Worm (Caenorhabditis elegans) whole organism, L4 larva: Measurements from ENCODE around the gene col-83.

Experiments used
- F37D6.2 ChIP-seq: sonication (generic microtip); optimal IDR thresholded peaks from 2 replicates; lab custom pipeline; 2016; ENCODE audit warnings: mild to moderate bottlenecking, missing genetic modification characterization, missing compliant biosample characterization
- T20F7.1 ChIP-seq: fragments of 200-800 bp; sonication (Bioruptor generic); optimal IDR thresholded peaks from 2 replicates; lab custom pipeline; 2018; ENCODE audit warnings: mild to moderate bottlenecking, missing genetic modification characterization, missing compliant biosample characterization
- T26A8.4 ChIP-seq: fragments of 200-800 bp; sonication (Bioruptor generic); IDR thresholded peaks from 2 replicates; pipeline ENCODE4 v1.3.6; 2022; ENCODE audit warnings: missing genetic modification characterization, missing compliant biosample characterization
- Y48G9A.11 ChIP-seq: fragments of 200-800 bp; sonication (Bioruptor generic); IDR thresholded peaks from 2 replicates; pipeline ENCODE4 v1.3.6; 2022; ENCODE audit warnings: missing genetic modification reagents, missing genetic modification characterization, missing compliant biosample characterization
- Y75B8A.6 ChIP-seq: fragments of 200-800 bp; sonication (Bioruptor generic); IDR thresholded peaks from 2 replicates; pipeline ENCODE4 v1.3.6; 2022; ENCODE audit warnings: missing genetic modification reagents, missing genetic modification characterization, missing compliant biosample characterization
- aha-1 ChIP-seq: fragments of 150-350 bp; peaks from one replicate; lab custom pipeline; 2014; ENCODE audit warnings: missing biosample characterization, missing genetic modification characterization
- arid-1 ChIP-seq: fragments of 200-800 bp; sonication (Bioruptor generic); conservative IDR thresholded peaks from 2 replicates; pipeline ENCODE4 v1.3.6; 2022; ENCODE audit warnings: missing genetic modification reagents, missing genetic modification characterization, missing compliant biosample characterization
- ceh-20 ChIP-seq: fragments of 200-800 bp; sonication (Bioruptor generic); IDR thresholded peaks from 2 replicates; pipeline ENCODE4 v1.3.6; 2022; ENCODE audit warnings: missing genetic modification reagents, missing genetic modification characterization, missing compliant biosample characterization
- ceh-28 ChIP-seq: fragments of 150-350 bp; optimal IDR thresholded peaks from 2 replicates; lab custom pipeline; 2014; ENCODE audit warnings: missing biosample characterization, missing genetic modification reagents, missing genetic modification characterization
- ctbp-1 ChIP-seq: fragments of 200-800 bp; sonication (Bioruptor generic); IDR thresholded peaks from 2 replicates; pipeline ENCODE4 v1.3.6; 2022; ENCODE audit warnings: missing genetic modification reagents, missing genetic modification characterization, missing compliant biosample characterization
- daf-16 ChIP-seq, 3 experiments: sonication (generic microtip); optimal IDR thresholded peaks; 2 replicates each; lab custom pipeline; 2016 to 2017; ENCODE audit warnings: missing genetic modification characterization in 3 of 3, missing genetic modification reagents in 3 of 3, mild to moderate bottlenecking in 2 of 3, missing compliant biosample characterization in 2 of 3, missing biosample characterization in 1 of 3, moderate library complexity in 1 of 3
- dmd-6 ChIP-seq: fragments of 200-800 bp; sonication (Bioruptor generic); IDR thresholded peaks from 2 replicates; pipeline ENCODE4 v1.3.6; 2022; ENCODE audit warnings: missing genetic modification reagents, missing genetic modification characterization, missing compliant biosample characterization
- dpl-1 ChIP-seq: fragments of 150-350 bp; optimal IDR thresholded peaks from 2 replicates; lab custom pipeline; 2014; ENCODE audit warnings: missing biosample characterization, missing genetic modification reagents, missing genetic modification characterization
- duxl-1 ChIP-seq: sonication (generic microtip); optimal IDR thresholded peaks from 2 replicates; lab custom pipeline; 2016; ENCODE audit warnings: mild to moderate bottlenecking, missing genetic modification characterization, moderate library complexity, missing compliant biosample characterization; ENCODE audit not compliant: poor library complexity
- fkh-10 ChIP-seq: fragments of 150-350 bp; optimal IDR thresholded peaks from 2 replicates; lab custom pipeline; 2014; ENCODE audit warnings: missing biosample characterization, missing genetic modification reagents, missing genetic modification characterization
- hif-1 ChIP-seq, 2 experiments: sonication (generic microtip); optimal IDR thresholded peaks; 2 replicates each; lab custom pipeline; 2016 to 2017; ENCODE audit warnings: missing compliant biosample characterization in 2 of 2, missing genetic modification characterization in 2 of 2, missing genetic modification reagents in 2 of 2, missing genotype in 2 of 2, mild to moderate bottlenecking in 1 of 2
- hlh-30 ChIP-seq: sonication (generic microtip); optimal IDR thresholded peaks from 2 replicates; lab custom pipeline; 2017; ENCODE audit warnings: antibody characterized with exemption, mild to moderate bottlenecking, missing genetic modification characterization, missing compliant biosample characterization; ENCODE audit not compliant: insufficient read depth
- hmg-1.1 ChIP-seq: fragments of 200-800 bp; sonication (Bioruptor generic); IDR thresholded peaks from 2 replicates; pipeline ENCODE4 v1.3.6; 2022; ENCODE audit warnings: missing genetic modification reagents, missing genetic modification characterization, missing compliant biosample characterization
- jun-1 ChIP-seq: fragments of 150-350 bp; optimal IDR thresholded peaks from 2 replicates; lab custom pipeline; 2014; ENCODE audit warnings: missing biosample characterization, missing genetic modification reagents, missing genetic modification characterization
- lim-7 ChIP-seq: fragments of 200-800 bp; sonication (Bioruptor generic); IDR thresholded peaks from 2 replicates; pipeline ENCODE4 v1.3.6; 2022; ENCODE audit warnings: missing genetic modification characterization, missing compliant biosample characterization
- lin-29 ChIP-seq: fragments of 200-800 bp; sonication (Bioruptor generic); IDR thresholded peaks from 2 replicates; pipeline ENCODE4 v1.3.6; 2022; ENCODE audit warnings: missing genetic modification reagents, missing genetic modification characterization, missing compliant biosample characterization
- mdl-1 ChIP-seq, 2 experiments: fragments of 150-350 bp in 1 of 2; sonication (generic microtip) in 1 of 2; optimal IDR thresholded peaks; 2 replicates each; lab custom pipeline; 2014 to 2017; ENCODE audit warnings: missing biosample characterization in 2 of 2, missing genetic modification characterization in 2 of 2
- mep-1 ChIP-seq: fragments of 150-350 bp; sonication (generic microtip); optimal IDR thresholded peaks from 3 replicates; lab custom pipeline; 2014; ENCODE audit warnings: missing biosample characterization, missing genetic modification characterization
- mxl-2 ChIP-seq: fragments of 200-800 bp; sonication (Bioruptor generic); conservative IDR thresholded peaks from 2 replicates; pipeline ENCODE4 v1.3.6; 2022; ENCODE audit warnings: missing genetic modification reagents, missing genetic modification characterization, missing compliant biosample characterization
- nhr-102 ChIP-seq: sonication (generic microtip); optimal IDR thresholded peaks from 2 replicates; lab custom pipeline; 2016; ENCODE audit warnings: mild to moderate bottlenecking, missing genetic modification characterization, moderate library complexity, missing compliant biosample characterization
- nhr-111 ChIP-seq: fragments of 200-800 bp; sonication (Bioruptor generic); optimal IDR thresholded peaks from 2 replicates; lab custom pipeline; 2018; ENCODE audit warnings: mild to moderate bottlenecking, missing genetic modification characterization, missing compliant biosample characterization
- nhr-28 ChIP-seq: fragments of 150-350 bp; optimal IDR thresholded peaks from 2 replicates; lab custom pipeline; 2014; ENCODE audit warnings: missing biosample characterization, missing genetic modification characterization
- nhr-48 ChIP-seq: sonication (generic microtip); optimal IDR thresholded peaks from 2 replicates; lab custom pipeline; 2016; ENCODE audit warnings: mild to moderate bottlenecking, missing genetic modification characterization, missing compliant biosample characterization
- nhr-6 ChIP-seq: fragments of 150-350 bp; optimal IDR thresholded peaks from 2 replicates; lab custom pipeline; 2014; ENCODE audit warnings: missing biosample characterization, missing genetic modification characterization
- nhr-77 ChIP-seq: fragments of 150-350 bp; optimal IDR thresholded peaks from 2 replicates; lab custom pipeline; 2014; ENCODE audit warnings: missing biosample characterization, missing genetic modification characterization
- pha-4 ChIP-seq, 2 experiments: fragments of 150-350 bp in 1 of 2; fragments of 200-800 bp in 1 of 2; sonication (Bioruptor generic) in 1 of 2; IDR thresholded peaks in 1 of 2; optimal IDR thresholded peaks in 1 of 2; 2 replicates each; pipeline versions ENCODE4 v1.3.6 to Lab custom; 2014 to 2022; ENCODE audit warnings: missing genetic modification characterization in 2 of 2, missing genetic modification reagents in 2 of 2, missing biosample characterization in 1 of 2, missing compliant biosample characterization in 1 of 2
- set-16 ChIP-seq: fragments of 200-800 bp; sonication (Bioruptor generic); IDR thresholded peaks from 2 replicates; pipeline ENCODE4 v1.3.6; 2022; ENCODE audit warnings: missing genetic modification reagents, missing genetic modification characterization, missing compliant biosample characterization
- snpc-4 ChIP-seq: fragments of 150-350 bp; optimal IDR thresholded peaks from 2 replicates; lab custom pipeline; 2014; ENCODE audit warnings: missing biosample characterization, missing genetic modification characterization
- spr-1 ChIP-seq: sonication (generic microtip); optimal IDR thresholded peaks from 2 replicates; lab custom pipeline; 2016; ENCODE audit warnings: mild to moderate bottlenecking, missing genetic modification characterization, missing compliant biosample characterization
- tra-1 ChIP-seq: fragments of 200-800 bp; sonication (Bioruptor generic); IDR thresholded peaks from 2 replicates; pipeline ENCODE4 v1.3.6; 2022; ENCODE audit warnings: missing genetic modification reagents, missing genetic modification characterization, missing compliant biosample characterization
- unc-39 ChIP-seq: sonication (generic microtip); optimal IDR thresholded peaks from 2 replicates; lab custom pipeline; 2017; ENCODE audit warnings: missing biosample characterization, missing genetic modification characterization
- vab-7 ChIP-seq: fragments of 200-800 bp; sonication (Bioruptor generic); IDR thresholded peaks from 2 replicates; pipeline ENCODE4 v1.3.6; 2022; ENCODE audit warnings: missing genetic modification reagents, missing genetic modification characterization, missing compliant biosample characterization
- zag-1 ChIP-seq: fragments of 150-350 bp; optimal IDR thresholded peaks from 2 replicates; lab custom pipeline; 2014; ENCODE audit warnings: missing biosample characterization, missing genetic modification characterization
- zip-2 ChIP-seq: fragments of 150-350 bp; optimal IDR thresholded peaks from 2 replicates; lab custom pipeline; 2014; ENCODE audit warnings: missing biosample characterization, missing genetic modification characterization
- ztf-7 ChIP-seq: fragments of 150-350 bp; optimal IDR thresholded peaks from 2 replicates; lab custom pipeline; 2014; ENCODE audit warnings: missing biosample characterization, missing genetic modification characterization

col-83 gene

ce11 chrII:11042878-11043331 is 2.9 kb downstream of the col-83 start (continued):
- TF ChIP-seq fkh-10 (GFP tag; lab: Kevin White, UChicago) (peak; percentile 66), T26A8.4 (peak; percentile 62; the same call in 1 of the 2 replicates), vab-7 (GFP tag; lab: Robert Waterston, UW) (peak; percentile 54; the same call in 1 of the 2 replicates), ceh-20 (0 out of 2 replicates have a peak, but pooled peaks have one; percentile 63), nhr-28 (tag; lab: Kevin White, UChicago) (peak; percentile 91), snpc-4 (tag; lab: Kevin White, UChicago) (no peak), ctbp-1 (GFP tag; lab: Robert Waterston, UW) (peak; percentile 56; the same call in 1 of the 2 replicates), nhr-48 (tag; lab: Kevin White, UChicago) (peak; percentile 48), ztf-7 (tag; lab: Kevin White, UChicago) (no peak), T20F7.1 (GFP tag; lab: Kevin White, UChicago) (peak; percentile 77), arid-1 (peak; percentile 32; the same call in 1 of the 2 replicates), duxl-1 (tag; lab: Kevin White, UChicago) (peak; percentile 59), dpl-1 (GFP tag; lab: Kevin White, UChicago) (peak; percentile 58), nhr-111 (GFP tag; lab: Kevin White, UChicago) (no peak), daf-16 (GFP tag; optimal IDR thresholded peaks at IDR 0.05; lab: Kevin White, UChicago) (peak in 1 of 2 experiments; percentile 13), daf-16 (tag; optimal IDR thresholded peaks at IDR 0.05; lab: Kevin White, UChicago) (peak; percentile 67), lin-29 (GFP tag; lab: Robert Waterston, UW) (no peak), F37D6.2 (tag; lab: Kevin White, UChicago) (peak; percentile 42), nhr-6 (peak; percentile 88), aha-1 (tag; lab: Kevin White, UChicago) (peak; percentile 100), unc-39 (tag; lab: Kevin White, UChicago) (no peak), Y48G9A.11 (GFP tag; lab: Robert Waterston, UW) (0 out of 2 replicates have a peak, but pooled peaks have one; percentile 20), mep-1 (tag; lab: Kevin White, UChicago) (peak; percentile 92), hlh-30 (tag; lab: Kevin White, UChicago) (peak; percentile 78), dmd-6 (GFP tag; lab: Robert Waterston, UW) (peak; percentile 63), zip-2 (tag; lab: Kevin White, UChicago) (peak; percentile 3), ceh-28 (tag; lab: Kevin White, UChicago) (peak; percentile 58), spr-1 (tag; lab: Kevin White, UChicago) (peak; percentile 16), nhr-102 (tag; lab: Kevin White, UChicago) (peak; percentile 20), zag-1 (tag; lab: Kevin White, UChicago) (no peak), set-16 (GFP tag; lab: Robert Waterston, UW) (peak; percentile 85), mdl-1 (tag; optimal IDR thresholded peaks at IDR 0.05; lab: Kevin White, UChicago) (peak; percentile 58 to 80), mxl-2 (0 out of 2 replicates have a peak, but pooled peaks have one; percentile 15), hmg-1.1 (GFP tag; lab: Robert Waterston, UW) (peak; percentile 89), tra-1 (GFP tag; lab: Robert Waterston, UW) (0 out of 2 replicates have a peak, but pooled peaks have one; percentile 14), lim-7 (GFP tag; lab: Robert Waterston, UW) (no peak), jun-1 (tag; lab: Kevin White, UChicago) (peak; percentile 38), Y75B8A.6 (GFP tag; lab: Robert Waterston, UW) (no peak), nhr-77 (peak; percentile 80), hif-1 (tag; optimal IDR thresholded peaks at IDR 0.05; lab: Kevin White, UChicago) (peak; percentile 4 to 89), pha-4 (GFP tag; IDR thresholded peaks at IDR 0.05; lab: Robert Waterston, UW) (peak; percentile 75), pha-4 (tag; optimal IDR thresholded peaks at IDR 0.05; lab: Kevin White, UChicago) (no peak)
